Worm (Caenorhabditis elegans) whole organism, midembryonic: Measurements from ENCODE around the gene H03A11.2.

Source experiments
- cog-1 ChIP-seq: sonication (generic microtip); optimal IDR thresholded peaks from 2 replicates; lab custom pipeline; 2016; ENCODE audit warnings: missing genetic modification characterization, missing compliant biosample characterization
- flt-1 ChIP-seq: fragments of 200-800 bp; sonication (Bioruptor generic); IDR thresholded peaks from 2 replicates; pipeline ENCODE4 v1.3.6; 2022; ENCODE audit warnings: missing genetic modification characterization, missing compliant biosample characterization
- klf-2 ChIP-seq: fragments of 200-800 bp; sonication (Bioruptor generic); conservative IDR thresholded peaks from 2 replicates; pipeline ENCODE4 v1.3.6; 2022; ENCODE audit warnings: missing genetic modification reagents, missing genetic modification characterization, missing compliant biosample characterization
- med-1 ChIP-seq: sonication (generic microtip); optimal IDR thresholded peaks from 2 replicates; lab custom pipeline; 2017; ENCODE audit warnings: missing genetic modification characterization, mild to moderate bottlenecking, missing compliant biosample characterization, antibody characterized with exemption, missing genetic modification reagents; ENCODE audit not compliant: insufficient read depth
- ref-1 ChIP-seq: fragments of 200-800 bp; sonication (Bioruptor generic); conservative IDR thresholded peaks from 2 replicates; pipeline ENCODE4 v1.3.6; 2022; ENCODE audit warnings: missing genetic modification reagents, missing genetic modification characterization, missing compliant biosample characterization

DNA sequence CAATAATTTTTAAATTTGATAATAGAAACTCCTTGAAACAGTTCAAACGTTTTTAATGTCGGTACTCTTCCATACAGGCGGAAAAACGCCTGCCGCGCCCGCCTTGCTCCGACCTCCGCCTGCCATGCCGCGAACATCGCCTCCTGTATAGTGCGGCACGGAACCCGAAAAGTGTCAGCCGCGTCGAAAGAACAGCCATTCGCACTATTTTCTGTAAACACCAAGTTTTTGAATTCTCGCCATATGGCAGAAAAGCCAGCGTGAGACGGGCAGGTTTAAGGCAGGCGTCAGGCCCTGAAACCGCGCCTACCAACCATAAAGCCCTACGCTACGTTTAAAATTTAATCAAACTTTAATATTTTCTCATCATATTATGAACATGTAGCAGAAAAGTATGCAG, 7.7 kb downstream of the H03A11.2 start:
- no peak for TF ChIP-seq cog-1 (tag; lab: Kevin White, UChicago)
- no peak for TF ChIP-seq med-1 (GFP tag; lab: Kevin White, UChicago)
- no peak for TF ChIP-seq flt-1 (GFP tag; lab: Robert Waterston, UW)
- TF ChIP-seq klf-2 (GFP tag; lab: Robert Waterston, UW): no peak
- no peak for TF ChIP-seq ref-1 (GFP tag; lab: Robert Waterston, UW)
